Worm (Caenorhabditis elegans): ENCODE results near the gene Y110A2AL.5.
A peak's percentile ranks its signal among the peaks of the same experiment; 100 is the strongest.

The Y110A2AL.5 gene

ce11 chrII:2901158-2901557 lies 36.8 kb downstream of the Y110A2AL.5 start:
- TF ChIP-seq F44E2.7 (GFP tag; IDR thresholded peaks at IDR 0.05) (no peak), ceh-28 (tag; optimal IDR thresholded peaks at IDR 0.05) (peak; percentile 92)

- no peak for TF ChIP-seq daf-12 (tag; optimal IDR thresholded peaks at IDR 0.05)
- no peak for TF ChIP-seq lir-3 (tag; optimal IDR thresholded peaks at IDR 0.05)
- TF ChIP-seq pha-4 (GFP tag; IDR thresholded peaks at IDR 0.05): peak; percentile 64; the same call in 1 of the 2 replicates
- TF ChIP-seq pha-4 (tag; optimal IDR thresholded peaks at IDR 0.05): no peak
- TF ChIP-seq set-16 (GFP tag; IDR thresholded peaks at IDR 0.05): peak; percentile 96
- TF ChIP-seq jun-1 (tag; optimal IDR thresholded peaks at IDR 0.05): no peak
- TF ChIP-seq mdl-1 (tag; optimal IDR thresholded peaks at IDR 0.05): no peak
- no peak for TF ChIP-seq nhr-42 (GFP tag; IDR thresholded peaks at IDR 0.05)
- no peak for TF ChIP-seq snpc-4 (tag; optimal IDR thresholded peaks at IDR 0.05)
- TF ChIP-seq aha-1 (tag): peak; percentile 63
These were observed 39.4 kb downstream of the Y110A2AL.5 start for ce11 chrII:2903748-2904147.

ce11 chrII:2913505-2913904 lies 49.2 kb downstream of the Y110A2AL.5 start, which contains the start of gene ubc-15:
Gene ubc-15, minus strand, starts transcription at chrII:2913605.
- no peak for TF ChIP-seq lsy-2 (tag; optimal IDR thresholded peaks at IDR 0.05)
- TF ChIP-seq gei-8 (GFP tag; optimal IDR thresholded peaks at IDR 0.05): no peak
- no peak for TF ChIP-seq tag-97 (GFP tag; IDR thresholded peaks at IDR 0.05)
- TF ChIP-seq lin-1 (GFP tag; IDR thresholded peaks at IDR 0.05): no peak
- TF ChIP-seq lin-15B (tag; optimal IDR thresholded peaks at IDR 0.05): no peak
- TF ChIP-seq lin-38 (GFP tag; IDR thresholded peaks at IDR 0.05): no peak
- no peak for TF ChIP-seq lin-39 (tag; optimal IDR thresholded peaks at IDR 0.05)
- TF ChIP-seq rbr-2 (tag; optimal IDR thresholded peaks at IDR 0.05): no peak
- no peak for TF ChIP-seq lin-13 (GFP tag; optimal IDR thresholded peaks at IDR 0.05)
- no peak for TF ChIP-seq nhr-77 (tag; optimal IDR thresholded peaks at IDR 0.05)
- TF ChIP-seq F26F4.8 (GFP tag; conservative IDR thresholded peaks at IDR 0.05): no peak
- no peak for TF ChIP-seq pha-4 (GFP tag; IDR thresholded peaks at IDR 0.05)
- no peak for TF ChIP-seq pha-4 (tag; optimal IDR thresholded peaks at IDR 0.05)
- TF ChIP-seq arid-1 (GFP tag; conservative IDR thresholded peaks at IDR 0.05): no peak
- no peak for TF ChIP-seq spr-1 (tag; optimal IDR thresholded peaks at IDR 0.05)
- no peak for TF ChIP-seq T20F7.1 (GFP tag; optimal IDR thresholded peaks at IDR 0.05)
- TF ChIP-seq aly-2 (tag; optimal IDR thresholded peaks at IDR 0.05): no peak
- no peak for TF ChIP-seq unc-39 (tag; optimal IDR thresholded peaks at IDR 0.05)

Measured in whole organism, L4 larva.